Worm (Caenorhabditis elegans) whole organism, L1 larva: ENCODE measurements around the gene F20D6.15.

ENCODE experiments used
- C16A3.4 ChIP-seq: fragments of 150-350 bp; optimal IDR thresholded peaks from 2 replicates; lab custom pipeline; 2014; ENCODE audit warnings: missing biosample characterization, missing genetic modification characterization
- C34B4.2 ChIP-seq: sonication (generic microtip); optimal IDR thresholded peaks from 2 replicates; lab custom pipeline; 2017; ENCODE audit warnings: mild to moderate bottlenecking, missing genetic modification characterization, missing compliant biosample characterization
- F16B12.6 ChIP-seq: fragments of 150-350 bp; optimal IDR thresholded peaks from 2 replicates; lab custom pipeline; 2014; ENCODE audit warnings: missing biosample characterization, missing genetic modification characterization
- Y116A8C.19 ChIP-seq: sonication (generic microtip); optimal IDR thresholded peaks from 2 replicates; lab custom pipeline; 2016; ENCODE audit warnings: missing compliant biosample characterization, missing genetic modification characterization, borderline replicate concordance
- alr-1 ChIP-seq: fragments of 200-800 bp; sonication (Bioruptor generic); optimal IDR thresholded peaks from 2 replicates; lab custom pipeline; 2018; ENCODE audit warnings: borderline replicate concordance, mild to moderate bottlenecking, missing genetic modification characterization, missing compliant biosample characterization
- blmp-1 ChIP-seq: fragments of 150-350 bp; optimal IDR thresholded peaks from 2 replicates; lab custom pipeline; 2014; ENCODE audit warnings: missing biosample characterization, missing genetic modification characterization
- ceh-63 ChIP-seq: fragments of 200-800 bp; sonication (Bioruptor generic); optimal IDR thresholded peaks from 2 replicates; lab custom pipeline; 2018; ENCODE audit warnings: mild to moderate bottlenecking, missing genetic modification characterization, missing compliant biosample characterization
- ceh-82 ChIP-seq, 3 experiments: fragments of 150-350 bp in 1 of 3; sonication (generic microtip) in 2 of 3; optimal IDR thresholded peaks; 2 replicates each; lab custom pipeline; 2014 to 2017; ENCODE audit warnings: missing biosample characterization in 3 of 3, missing genetic modification characterization in 3 of 3
- ceh-90 ChIP-seq: sonication (generic microtip); optimal IDR thresholded peaks from 2 replicates; lab custom pipeline; 2016; ENCODE audit warnings: missing genetic modification characterization, missing compliant biosample characterization
- dsc-1 ChIP-seq: sonication (generic microtip); optimal IDR thresholded peaks from 2 replicates; lab custom pipeline; 2016; ENCODE audit warnings: mild to moderate bottlenecking, missing genetic modification characterization, missing compliant biosample characterization
- efl-1 ChIP-seq, 4 experiments: fragments of 150-350 bp; optimal IDR thresholded peaks in 3 of 4; peaks in 1 of 4; 1 replicate in 1 of 4; 2 replicates in 3 of 4; lab custom pipeline; 2014; ENCODE audit warnings: missing biosample characterization in 2 of 4, missing genetic modification characterization in 2 of 4, missing genetic modification reagents in 2 of 4
- efl-3 ChIP-seq: fragments of 200-800 bp; sonication (Bioruptor generic); optimal IDR thresholded peaks from 2 replicates; lab custom pipeline; 2018; ENCODE audit warnings: mild to moderate bottlenecking, missing genetic modification characterization, missing compliant biosample characterization
- elt-3 ChIP-seq, 6 experiments: fragments of 150-350 bp in 1 of 6; sonication (generic microtip); optimal IDR thresholded peaks; 2 replicates each; lab custom pipeline; 2017 to 2018; ENCODE audit warnings: missing biosample characterization in 6 of 6, missing genetic modification characterization in 6 of 6, inconsistent platforms in 1 of 6
- fkh-4 ChIP-seq: sonication (generic microtip); optimal IDR thresholded peaks from 2 replicates; lab custom pipeline; 2016; ENCODE audit warnings: missing compliant biosample characterization, missing genetic modification characterization, borderline replicate concordance
- hlh-17 ChIP-seq: fragments of 200-800 bp; sonication (Bioruptor generic); optimal IDR thresholded peaks from 2 replicates; lab custom pipeline; 2018; ENCODE audit warnings: missing genetic modification characterization, mild to moderate bottlenecking, missing compliant biosample characterization, moderate library complexity, borderline replicate concordance
- lin-13 ChIP-seq: fragments of 150-350 bp; optimal IDR thresholded peaks from 2 replicates; lab custom pipeline; 2014; ENCODE audit warnings: missing biosample characterization, missing genetic modification reagents, missing genetic modification characterization
- lin-14 ChIP-seq: fragments of 200-800 bp; sonication (Bioruptor generic); optimal IDR thresholded peaks from 2 replicates; lab custom pipeline; 2018; ENCODE audit warnings: mild to moderate bottlenecking, missing genetic modification characterization, moderate library complexity, missing compliant biosample characterization
- lin-35 ChIP-seq, 2 experiments: fragments of 150-350 bp; optimal IDR thresholded peaks; 2 replicates each; lab custom pipeline; 2014; ENCODE audit warnings: missing biosample characterization in 2 of 2, missing genetic modification characterization in 2 of 2, missing genetic modification reagents in 2 of 2
- lin-39 ChIP-seq: fragments of 150-350 bp; optimal IDR thresholded peaks from 2 replicates; lab custom pipeline; 2014; ENCODE audit warnings: missing biosample characterization, missing genetic modification reagents, missing genetic modification characterization
- lsy-2 ChIP-seq, 2 experiments: fragments of 150-350 bp; optimal IDR thresholded peaks; 2 replicates each; lab custom pipeline; 2014; ENCODE audit warnings: missing biosample characterization in 2 of 2, missing genetic modification characterization in 2 of 2
- mdl-1 ChIP-seq, 2 experiments: fragments of 150-350 bp; optimal IDR thresholded peaks; 2 replicates each; lab custom pipeline; 2014 to 2017; ENCODE audit warnings: missing biosample characterization in 2 of 2, missing genetic modification characterization in 2 of 2, inconsistent platforms in 1 of 2
- mep-1 ChIP-seq: fragments of 150-350 bp; optimal IDR thresholded peaks from 2 replicates; lab custom pipeline; 2014; ENCODE audit warnings: missing biosample characterization, missing genetic modification characterization
- nhr-12 ChIP-seq: sonication (generic microtip); optimal IDR thresholded peaks from 2 replicates; lab custom pipeline; 2017; ENCODE audit warnings: missing biosample characterization, missing genetic modification characterization
- nhr-20 ChIP-seq: sonication (generic microtip); optimal IDR thresholded peaks from 2 replicates; lab custom pipeline; 2016; ENCODE audit warnings: mild to moderate bottlenecking, missing genetic modification characterization, missing compliant biosample characterization
- nhr-237 ChIP-seq: fragments of 150-350 bp; optimal IDR thresholded peaks from 2 replicates; lab custom pipeline; 2014; ENCODE audit warnings: missing biosample characterization, missing genetic modification characterization
- nhr-47 ChIP-seq: sonication (generic microtip); optimal IDR thresholded peaks from 2 replicates; lab custom pipeline; 2016; ENCODE audit warnings: mild to moderate bottlenecking, missing genetic modification characterization, moderate library complexity, missing compliant biosample characterization
- nhr-76 ChIP-seq: sonication (generic microtip); optimal IDR thresholded peaks from 2 replicates; lab custom pipeline; 2017; ENCODE audit warnings: missing biosample characterization, missing genetic modification characterization
- nhr-77 ChIP-seq: fragments of 150-350 bp; optimal IDR thresholded peaks from 2 replicates; lab custom pipeline; 2014; ENCODE audit warnings: missing biosample characterization, missing genetic modification characterization
- nhr-85 ChIP-seq: sonication (generic microtip); peaks from one replicate; lab custom pipeline; 2016; ENCODE audit warnings: missing genetic modification characterization, inconsistent platforms, missing compliant biosample characterization
- pag-3 ChIP-seq: sonication (generic microtip); optimal IDR thresholded peaks from 2 replicates; lab custom pipeline; 2017; ENCODE audit warnings: missing genetic modification characterization, mild to moderate bottlenecking, missing compliant biosample characterization, antibody characterized with exemption, borderline replicate concordance; ENCODE audit not compliant: insufficient read depth
- pqm-1 ChIP-seq: sonication (generic microtip); optimal IDR thresholded peaks from 3 replicates; lab custom pipeline; 2017; ENCODE audit warnings: missing biosample characterization, missing genetic modification characterization
- skn-1 ChIP-seq: fragments of 150-350 bp; optimal IDR thresholded peaks from 2 replicates; lab custom pipeline; 2014; ENCODE audit warnings: missing biosample characterization, missing genetic modification characterization
- sox-4 ChIP-seq: sonication (generic microtip); optimal IDR thresholded peaks from 2 replicates; lab custom pipeline; 2016; ENCODE audit warnings: missing genetic modification characterization, missing compliant biosample characterization
- sptf-1 ChIP-seq: fragments of 150-350 bp; optimal IDR thresholded peaks from 2 replicates; lab custom pipeline; 2014; ENCODE audit warnings: missing biosample characterization, missing genetic modification characterization
- tbx-2 ChIP-seq: sonication (generic microtip); optimal IDR thresholded peaks from 2 replicates; lab custom pipeline; 2016; ENCODE audit warnings: missing genetic modification characterization, missing compliant biosample characterization
- tlp-1 ChIP-seq: fragments of 150-350 bp; optimal IDR thresholded peaks from 2 replicates; lab custom pipeline; 2014; ENCODE audit warnings: missing biosample characterization, missing genetic modification characterization
- unc-30 ChIP-seq: sonication (generic microtip); optimal IDR thresholded peaks from 2 replicates; lab custom pipeline; 2017; ENCODE audit warnings: missing biosample characterization, missing genetic modification characterization
- vab-15 ChIP-seq: sonication (generic microtip); optimal IDR thresholded peaks from 2 replicates; lab custom pipeline; 2017; ENCODE audit warnings: missing genotype, mild to moderate bottlenecking, missing genetic modification characterization, missing compliant biosample characterization
- xbp-1 ChIP-seq: sonication (generic microtip); optimal IDR thresholded peaks from 2 replicates; lab custom pipeline; 2016; ENCODE audit warnings: missing genetic modification characterization, missing compliant biosample characterization
- zag-1 ChIP-seq: fragments of 150-350 bp; optimal IDR thresholded peaks from 2 replicates; lab custom pipeline; 2014; ENCODE audit warnings: missing biosample characterization, missing genetic modification characterization
- zip-4 ChIP-seq: fragments of 200-800 bp; sonication (Bioruptor generic); optimal IDR thresholded peaks from 2 replicates; lab custom pipeline; 2018; ENCODE audit warnings: mild to moderate bottlenecking, missing genetic modification characterization, moderate library complexity, missing compliant biosample characterization
- ztf-11 ChIP-seq, 2 experiments: sonication (generic microtip); optimal IDR thresholded peaks; 2 replicates each; lab custom pipeline; 2016 to 2017; ENCODE audit warnings: missing genetic modification characterization in 2 of 2, missing biosample characterization in 1 of 2, missing compliant biosample characterization in 1 of 2

Gene F20D6.15

DNA sequence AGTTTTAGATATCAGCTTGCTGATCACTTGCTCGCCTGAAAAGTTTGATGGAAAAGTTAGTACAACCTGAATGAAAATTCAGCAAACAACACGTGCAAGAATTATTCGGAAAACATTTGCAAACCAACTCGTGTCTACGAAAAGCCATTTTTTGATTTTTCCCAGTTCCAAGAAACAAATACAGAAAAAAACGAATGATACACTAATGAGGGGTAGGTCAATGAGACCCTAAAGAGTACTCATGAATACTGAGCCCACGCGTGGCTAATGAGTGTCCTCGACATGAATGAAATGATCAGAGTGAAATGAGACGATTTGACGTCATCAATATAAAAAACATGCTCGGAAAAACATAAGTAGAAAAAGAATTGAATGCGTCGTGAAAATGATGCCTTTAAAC is 23.7 kb upstream of the F20D6.15 start (continued):
- TF ChIP-seq nhr-85 (tag; lab: Kevin White, UChicago) (peak; percentile 47), nhr-47 (peak; percentile 78)

DNA sequence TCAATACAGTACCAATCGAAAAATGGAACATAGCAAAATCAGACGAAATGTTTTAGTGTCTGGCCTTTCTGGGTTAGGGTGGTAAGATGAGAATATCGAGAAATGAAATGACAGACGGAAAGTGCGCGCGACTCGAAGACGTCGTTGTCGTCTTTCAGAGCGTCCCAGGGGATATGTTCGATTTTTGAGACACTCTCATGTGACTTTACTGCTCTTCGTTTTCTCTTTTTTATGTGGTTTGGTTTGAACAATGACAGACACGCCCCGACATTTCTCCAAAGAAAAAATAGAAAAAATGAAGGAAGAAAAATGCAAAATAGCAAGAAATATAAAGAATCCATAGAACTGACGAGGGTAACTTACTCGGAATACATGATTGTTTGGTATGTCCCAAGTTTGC is 22.3 kb upstream of the F20D6.15 start:
- peak; percentile 42 for TF ChIP-seq lin-14
- TF ChIP-seq lin-39 (tag; lab: Kevin White, UChicago): no peak

DNA sequence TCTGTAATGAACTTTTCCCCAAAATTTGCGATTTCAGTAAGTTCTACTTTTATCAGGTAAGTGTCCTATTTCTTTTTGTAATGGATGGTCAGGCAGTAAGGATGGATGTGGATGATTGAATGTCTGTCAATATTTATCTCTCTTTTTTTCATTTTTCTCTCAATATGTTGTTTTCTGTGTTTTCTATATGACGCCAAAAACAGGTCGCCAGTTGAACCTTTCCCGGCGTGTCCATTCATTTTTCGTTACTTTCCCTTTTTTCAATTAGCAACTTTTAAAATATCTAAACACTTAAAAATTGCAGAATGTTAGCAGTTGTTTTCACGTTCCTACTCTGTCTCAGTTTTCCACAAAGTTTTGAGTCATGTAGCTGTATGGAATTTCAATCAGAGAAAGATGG is 18.7 kb upstream of the F20D6.15 start, which contains the start of gene timp-1:
Gene timp-1, plus strand, starts transcription at position 305 of the 400 bp plus-strand sequence.
- peak in 1 of 6 experiments; percentile 47 for TF ChIP-seq elt-3 (tag; optimal IDR thresholded peaks at IDR 0.05; lab: Kevin White, UChicago)
- peak; percentile 93 for TF ChIP-seq blmp-1 (tag; lab: Kevin White, UChicago)
- TF ChIP-seq vab-15: no peak
- TF ChIP-seq lin-35 (GFP tag; optimal IDR thresholded peaks at IDR 0.05; lab: Kevin White, UChicago): no peak
- no peak for TF ChIP-seq nhr-77 (tag; lab: Kevin White, UChicago)
- TF ChIP-seq ceh-82 (tag; optimal IDR thresholded peaks at IDR 0.05; lab: Kevin White, UChicago): no peak
- TF ChIP-seq ceh-90 (tag; lab: Kevin White, UChicago): no peak

DNA sequence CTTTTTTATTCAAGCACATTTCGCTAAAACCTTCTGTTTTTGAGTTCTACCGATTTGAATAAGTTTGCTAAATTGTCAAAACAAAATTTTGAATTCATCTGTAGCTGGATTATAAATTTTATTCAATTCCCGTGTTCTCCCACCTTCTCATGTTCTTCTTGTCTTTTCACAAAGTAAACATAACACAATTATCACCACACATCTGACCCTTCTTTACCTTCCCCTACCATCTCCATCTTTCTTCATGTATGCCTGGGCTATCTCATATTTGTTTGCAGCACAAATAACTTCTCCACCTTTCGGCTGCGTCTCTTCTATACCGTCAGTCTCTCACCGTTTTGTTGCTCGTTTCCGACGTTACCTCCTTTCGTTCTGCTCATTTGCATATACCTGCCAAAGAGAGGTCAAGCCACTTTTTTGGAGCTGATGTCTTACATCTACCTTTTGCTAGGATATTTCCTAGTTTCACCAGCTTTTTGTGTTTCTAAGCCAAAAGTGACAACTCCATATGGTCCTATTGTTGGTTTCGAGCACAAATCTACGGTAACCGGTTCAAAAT is 14.9 kb upstream of the F20D6.15 start, which contains the start of gene cest-17:
Gene cest-17, plus strand, starts transcription at position 248 of the 559 bp plus-strand sequence.
- TF ChIP-seq efl-3 (GFP tag; lab: Kevin White, UChicago): no peak
- no peak for TF ChIP-seq mep-1 (tag; lab: Kevin White, UChicago)
- TF ChIP-seq ceh-63: no peak
- TF ChIP-seq efl-1 (optimal IDR thresholded peaks at IDR 0.05; lab: Kevin White, UChicago): no peak
- TF ChIP-seq efl-1 (GFP tag; optimal IDR thresholded peaks at IDR 0.05 in 1 of 2; lab: Kevin White, UChicago): peak in 1 of 2 experiments; percentile 53

DNA sequence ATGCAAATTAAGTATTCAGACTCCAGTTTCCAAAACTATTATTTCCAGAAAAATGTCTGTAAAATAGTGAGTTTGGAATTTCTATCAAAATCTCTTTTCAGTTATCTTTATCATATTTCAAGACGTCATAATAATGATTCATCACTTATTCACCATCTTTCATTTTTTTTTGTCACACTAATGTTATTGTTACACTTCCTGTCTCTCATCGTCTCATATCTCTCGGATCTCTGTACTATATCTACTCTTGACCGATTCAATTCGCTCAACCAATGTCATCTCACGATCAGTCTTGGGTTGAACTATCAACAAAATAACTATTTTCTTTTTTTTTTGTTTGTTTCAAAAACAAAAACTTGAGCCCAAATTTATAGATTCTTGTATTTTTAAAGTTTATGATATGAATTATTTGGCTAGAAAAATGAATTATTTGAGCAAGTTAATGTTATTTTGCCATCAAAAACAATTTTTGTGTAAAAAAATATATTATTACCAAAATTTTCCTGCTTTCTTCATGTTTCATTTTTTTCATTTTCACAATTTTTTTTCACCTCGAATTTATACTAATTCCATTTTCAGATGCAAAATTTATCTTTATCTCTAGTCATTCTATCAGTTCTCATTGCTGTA is 13.1 kb upstream of the F20D6.15 start, which contains the start of gene cri-2:
Gene cri-2, plus strand, starts transcription at position 580 of the 630 bp plus-strand sequence.
- TF ChIP-seq sptf-1 (no peak), zag-1 (tag; lab: Kevin White, UChicago) (no peak), nhr-12 (tag; lab: Kevin White, UChicago) (no peak), dsc-1 (tag; lab: Kevin White, UChicago) (no peak), pqm-1 (tag; lab: Kevin White, UChicago) (no peak), sox-4 (tag; lab: Kevin White, UChicago) (no peak), ceh-90 (tag; lab: Kevin White, UChicago) (no peak), C16A3.4 (no peak), unc-30 (tag; lab: Kevin White, UChicago) (no peak), pag-3 (tag; lab: Kevin White, UChicago) (no peak), nhr-237 (tag; lab: Kevin White, UChicago) (no peak), F16B12.6 (no peak), lin-13 (GFP tag; lab: Kevin White, UChicago) (no peak), mdl-1 (tag; optimal IDR thresholded peaks at IDR 0.05; lab: Kevin White, UChicago) (no peak), alr-1 (tag; lab: Kevin White, UChicago) (no peak), tlp-1 (no peak), nhr-47 (no peak), hlh-17 (GFP tag; lab: Kevin White, UChicago) (no peak), efl-1 (optimal IDR thresholded peaks at IDR 0.05; lab: Kevin White, UChicago) (no peak), efl-1 (GFP tag; optimal IDR thresholded peaks at IDR 0.05 in 1 of 2; lab: Kevin White, UChicago) (no peak), lin-35 (GFP tag; optimal IDR thresholded peaks at IDR 0.05; lab: Kevin White, UChicago) (no peak), zip-4 (GFP tag; lab: Kevin White, UChicago) (no peak), ztf-11 (tag; optimal IDR thresholded peaks at IDR 0.05; lab: Kevin White, UChicago) (no peak), fkh-4 (no peak), nhr-20 (tag; lab: Kevin White, UChicago) (no peak), xbp-1 (tag; lab: Kevin White, UChicago) (no peak), lin-14 (peak; percentile 68), skn-1 (tag; lab: Kevin White, UChicago) (no peak), lsy-2 (tag; optimal IDR thresholded peaks at IDR 0.05; lab: Kevin White, UChicago) (no peak), nhr-76 (tag; lab: Kevin White, UChicago) (no peak), tbx-2 (tag; lab: Kevin White, UChicago) (no peak), Y116A8C.19 (no peak), C34B4.2 (tag; lab: Kevin White, UChicago) (no peak), blmp-1 (tag; lab: Kevin White, UChicago) (peak; percentile 26)
